Worm (Caenorhabditis elegans) whole organism, young adult: ENCODE measurements around the gene C33F10.8.

Experiments
- F10E7.11 ChIP-seq: sonication (generic microtip); optimal IDR thresholded peaks from 2 replicates; lab custom pipeline; 2017; ENCODE audit warnings: mild to moderate bottlenecking, missing genetic modification characterization, moderate library complexity, missing compliant biosample characterization
- F57A8.1 ChIP-seq: fragments of 200-800 bp; sonication (Bioruptor generic); optimal IDR thresholded peaks from 2 replicates; lab custom pipeline; 2018; ENCODE audit warnings: mild to moderate bottlenecking, missing genetic modification characterization, moderate library complexity, missing compliant biosample characterization
- aptf-3 ChIP-seq: fragments of 200-800 bp; sonication (Bioruptor generic); IDR thresholded peaks from 2 replicates; pipeline ENCODE4 v1.3.6; 2022; ENCODE audit warnings: missing genetic modification characterization, missing compliant biosample characterization
- attf-5 ChIP-seq: fragments of 200-800 bp; sonication (Bioruptor generic); optimal IDR thresholded peaks from 2 replicates; lab custom pipeline; 2018; ENCODE audit warnings: mild to moderate bottlenecking, missing genetic modification characterization, missing compliant biosample characterization
- ztf-26 ChIP-seq: sonication (generic microtip); optimal IDR thresholded peaks from 2 replicates; lab custom pipeline; 2017; ENCODE audit warnings: missing genetic modification characterization, missing compliant biosample characterization

DNA sequence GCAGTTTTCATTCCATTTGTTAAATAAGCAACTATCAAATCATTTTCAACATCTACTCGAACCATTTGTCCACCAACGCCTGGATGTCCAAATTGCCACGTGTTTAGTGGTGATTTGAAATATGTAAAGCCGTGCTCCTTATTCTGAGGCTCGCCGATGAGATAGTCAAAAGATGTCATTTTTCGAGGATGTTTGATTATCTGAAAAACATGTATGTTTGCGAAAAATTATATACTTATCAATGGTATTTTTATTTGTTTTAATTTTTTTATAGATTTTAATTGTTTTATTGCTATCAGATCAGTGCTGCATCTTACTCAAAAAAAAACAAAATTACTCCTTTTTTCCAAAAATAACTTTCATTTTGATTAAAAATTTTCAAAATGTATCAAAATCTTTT is 6.3 kb downstream of the C33F10.8 start:
- TF ChIP-seq F10E7.11 (tag; lab: Kevin White, UChicago) (no peak), ztf-26 (tag; lab: Kevin White, UChicago) (no peak), attf-5 (GFP tag; lab: Kevin White, UChicago) (no peak), aptf-3 (GFP tag; lab: Robert Waterston, UW) (no peak), F57A8.1 (GFP tag; lab: Kevin White, UChicago) (no peak)
